Worm (Caenorhabditis elegans) whole organism, early embryonic: Measurements from ENCODE around the gene srxa-13.

Source experiments
- B0310.2 ChIP-seq: sonication (generic microtip); optimal IDR thresholded peaks from 2 replicates; lab custom pipeline; 2016; ENCODE audit warnings: mild to moderate bottlenecking, missing genetic modification characterization, missing compliant biosample characterization
- F13C5.2 ChIP-seq: sonication (generic microtip); optimal IDR thresholded peaks from 2 replicates; lab custom pipeline; 2017; ENCODE audit warnings: mild to moderate bottlenecking, missing genetic modification characterization, inconsistent platforms, missing compliant biosample characterization
- aly-1 ChIP-seq: sonication (generic microtip); optimal IDR thresholded peaks from 2 replicates; lab custom pipeline; 2016; ENCODE audit warnings: missing genetic modification characterization, missing compliant biosample characterization
- ama-1 ChIP-seq: fragments of 150-350 bp; optimal IDR thresholded peaks from 2 replicates; lab custom pipeline; 2014
- ceh-13 ChIP-seq: fragments of 200-800 bp; sonication (Bioruptor generic); optimal IDR thresholded peaks from 2 replicates; lab custom pipeline; 2018; ENCODE audit warnings: mild to moderate bottlenecking, missing genetic modification characterization, missing compliant biosample characterization
- ceh-36 ChIP-seq: sonication (generic microtip); optimal IDR thresholded peaks from 2 replicates; lab custom pipeline; 2016; ENCODE audit warnings: missing genetic modification characterization, inconsistent platforms, missing compliant biosample characterization
- ets-7 ChIP-seq: sonication (generic microtip); optimal IDR thresholded peaks from 2 replicates; lab custom pipeline; 2016; ENCODE audit warnings: missing genotype, missing genetic modification characterization, missing compliant biosample characterization
- flt-1 ChIP-seq: fragments of 200-800 bp; sonication (Bioruptor generic); IDR thresholded peaks from 2 replicates; pipeline ENCODE4 v1.3.6; 2022; ENCODE audit warnings: missing genetic modification characterization, missing compliant biosample characterization
- hmbx-1 ChIP-seq: sonication (generic microtip); optimal IDR thresholded peaks from 2 replicates; lab custom pipeline; 2016; ENCODE audit warnings: mild to moderate bottlenecking, missing genetic modification characterization, missing compliant biosample characterization
- hmg-4 ChIP-seq: fragments of 200-800 bp; sonication (Bioruptor generic); optimal IDR thresholded peaks from 2 replicates; lab custom pipeline; 2018; ENCODE audit warnings: mild to moderate bottlenecking, missing genetic modification characterization, missing compliant biosample characterization
- hnd-1 ChIP-seq: sonication (generic microtip); optimal IDR thresholded peaks from 2 replicates; lab custom pipeline; 2016; ENCODE audit warnings: missing genetic modification characterization, missing compliant biosample characterization
- pes-1 ChIP-seq: fragments of 200-800 bp; sonication (Bioruptor generic); IDR thresholded peaks from 2 replicates; pipeline ENCODE4 v1.3.6; 2022; ENCODE audit warnings: missing genetic modification reagents, missing genetic modification characterization, missing compliant biosample characterization
- scrt-1 ChIP-seq: fragments of 200-800 bp; sonication (Bioruptor generic); IDR thresholded peaks from 2 replicates; pipeline ENCODE4 v1.3.6; 2022; ENCODE audit warnings: missing genetic modification characterization, missing compliant biosample characterization
- sea-1 ChIP-seq: fragments of 200-800 bp; sonication (Bioruptor generic); conservative IDR thresholded peaks from 2 replicates; pipeline ENCODE4 v1.3.6; 2022; ENCODE audit warnings: missing genetic modification characterization, missing compliant biosample characterization
- tbx-11 ChIP-seq: fragments of 200-800 bp; sonication (Bioruptor generic); IDR thresholded peaks from 2 replicates; pipeline ENCODE4 v1.3.6; 2022; ENCODE audit warnings: missing genetic modification characterization, missing compliant biosample characterization
- tbx-37 ChIP-seq: fragments of 200-800 bp; sonication (Bioruptor generic); conservative IDR thresholded peaks from 2 replicates; pipeline ENCODE4 v1.3.6; 2022; ENCODE audit warnings: missing genetic modification reagents, missing genetic modification characterization, missing compliant biosample characterization
- tra-4 ChIP-seq: sonication (generic microtip); optimal IDR thresholded peaks from 2 replicates; lab custom pipeline; 2017; ENCODE audit warnings: missing genetic modification characterization, missing compliant biosample characterization

The srxa-13 gene

ce11 chrV:13907557-13908104 is 22.0 kb upstream of the srxa-13 start:
- TF ChIP-seq tbx-11 (GFP tag; lab: Robert Waterston, UW), result no peak

ce11 chrV:13908120-13908915 is 21.3 kb upstream of the srxa-13 start:
- TF ChIP-seq sea-1 (no peak), ama-1 (lab: Kevin White, UChicago) (no peak), tbx-37 (GFP tag; lab: Robert Waterston, UW) (no peak), tbx-11 (GFP tag; lab: Robert Waterston, UW) (no peak), hnd-1 (tag; lab: Kevin White, UChicago) (no peak), tra-4 (tag; lab: Kevin White, UChicago) (no peak)

ce11 chrV:13908916-13909176 is 20.8 kb upstream of the srxa-13 start, which contains the start of gene C06B3.6:
Gene C06B3.6, minus strand, starts transcription at chrV:13908967.
- TF ChIP-seq ama-1 (lab: Kevin White, UChicago) (no peak), tra-4 (tag; lab: Kevin White, UChicago) (no peak), scrt-1 (GFP tag; lab: Robert Waterston, UW) (no peak), flt-1 (no peak), tbx-11 (GFP tag; lab: Robert Waterston, UW) (no peak), B0310.2 (tag; lab: Kevin White, UChicago) (no peak), tbx-37 (GFP tag; lab: Robert Waterston, UW) (no peak), F13C5.2 (no peak), ceh-36 (tag; lab: Kevin White, UChicago) (no peak), hnd-1 (tag; lab: Kevin White, UChicago) (no peak), ets-7 (tag; lab: Kevin White, UChicago) (no peak), pes-1 (GFP tag; lab: Robert Waterston, UW) (no peak), hmbx-1 (tag; lab: Kevin White, UChicago) (no peak), sea-1 (no peak), ceh-13 (GFP tag; lab: Kevin White, UChicago) (no peak), aly-1 (tag; lab: Kevin White, UChicago) (no peak), hmg-4 (GFP tag; lab: Kevin White, UChicago) (no peak)

- TF ChIP-seq ceh-36 (tag; lab: Kevin White, UChicago), result no peak
- TF ChIP-seq flt-1, result no peak
- TF ChIP-seq pes-1 (GFP tag; lab: Robert Waterston, UW), result no peak
- TF ChIP-seq aly-1 (tag; lab: Kevin White, UChicago), result no peak
- TF ChIP-seq tbx-37 (GFP tag; lab: Robert Waterston, UW), result no peak
- TF ChIP-seq tbx-11 (GFP tag; lab: Robert Waterston, UW), result no peak
- no peak for TF ChIP-seq B0310.2 (tag; lab: Kevin White, UChicago)
- no peak for TF ChIP-seq tra-4 (tag; lab: Kevin White, UChicago)
- TF ChIP-seq F13C5.2, result no peak
Observed at ce11 chrV:13909400-13909799, 20.2 kb upstream of the srxa-13 start, which contains the start of gene C06B3.7. Gene C06B3.7, plus strand, starts transcription at chrV:13909686.

- TF ChIP-seq hmg-4 (GFP tag; lab: Kevin White, UChicago) (no peak), ceh-13 (GFP tag; lab: Kevin White, UChicago) (no peak), flt-1 (no peak), hnd-1 (tag; lab: Kevin White, UChicago) (no peak), F13C5.2 (no peak), tra-4 (tag; lab: Kevin White, UChicago) (no peak), ceh-36 (tag; lab: Kevin White, UChicago) (no peak), tbx-11 (GFP tag; lab: Robert Waterston, UW) (no peak), B0310.2 (tag; lab: Kevin White, UChicago) (no peak), ama-1 (lab: Kevin White, UChicago) (no peak), hmbx-1 (tag; lab: Kevin White, UChicago) (no peak), aly-1 (tag; lab: Kevin White, UChicago) (no peak), pes-1 (GFP tag; lab: Robert Waterston, UW) (no peak), ets-7 (tag; lab: Kevin White, UChicago) (no peak), sea-1 (no peak), tbx-37 (GFP tag; lab: Robert Waterston, UW) (no peak)
Observed at ce11 chrV:13915390-13915789, 14.2 kb upstream of the srxa-13 start, which contains the start of gene gcy-32. Gene gcy-32, minus strand, starts transcription at chrV:13915490.

ce11 chrV:13916196-13916595 is 13.4 kb upstream of the srxa-13 start, which contains the start of gene str-252:
Gene str-252, plus strand, starts transcription at chrV:13916496.
- TF ChIP-seq B0310.2 (tag; lab: Kevin White, UChicago) (no peak), tbx-11 (GFP tag; lab: Robert Waterston, UW) (no peak), hnd-1 (tag; lab: Kevin White, UChicago) (no peak), ceh-13 (GFP tag; lab: Kevin White, UChicago) (no peak), ama-1 (lab: Kevin White, UChicago) (no peak), tra-4 (tag; lab: Kevin White, UChicago) (no peak)

- TF ChIP-seq tbx-37 (GFP tag; lab: Robert Waterston, UW), result no peak
- no peak for TF ChIP-seq F13C5.2
- no peak for TF ChIP-seq tra-4 (tag; lab: Kevin White, UChicago)
- no peak for TF ChIP-seq aly-1 (tag; lab: Kevin White, UChicago)
- no peak for TF ChIP-seq ceh-36 (tag; lab: Kevin White, UChicago)
- no peak for TF ChIP-seq flt-1
Observed at ce11 chrV:13918341-13918740, 11.3 kb upstream of the srxa-13 start, which contains the start of gene str-250. Gene str-250, plus strand, starts transcription at chrV:13918641.
